Fruit fly (Drosophila melanogaster): Measurements from ENCODE around the gene CG43342.

The CG43342 gene

DNA sequence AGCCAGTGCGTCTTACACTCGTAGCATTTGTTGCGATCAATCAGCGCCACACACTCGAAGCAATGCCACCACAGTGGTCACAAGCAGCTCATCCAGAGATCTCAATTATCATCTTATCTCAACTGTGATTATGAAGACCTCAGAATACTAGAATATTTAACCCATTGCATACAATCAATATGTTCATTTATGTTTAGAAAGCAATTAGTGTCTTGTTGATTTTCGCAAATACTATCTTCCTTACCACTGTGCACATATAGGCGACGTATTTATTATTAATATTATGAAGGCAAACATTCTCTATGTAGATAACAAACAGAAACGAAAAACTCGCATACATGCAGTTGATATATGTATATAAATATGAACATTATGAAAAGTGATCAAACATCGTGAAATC lies 22.3 kb upstream of the CG43342 start (continued):
- TF ChIP-seq CG12155 (GFP tag; optimal IDR thresholded peaks at IDR 0.05) (peak; percentile 36), HmgZ (tag; optimal IDR thresholded peaks at IDR 0.05) (peak; percentile 33), lilli (GFP tag; optimal IDR thresholded peaks at IDR 0.05) (peak; percentile 52), rib (GFP tag; IDR thresholded peaks at IDR 0.05) (no peak), D19A (tag; optimal IDR thresholded peaks at IDR 0.05) (peak; percentile 60), CG32767 (GFP tag; IDR thresholded peaks at IDR 0.05) (no peak; the same call in 1 of the 2 replicates), peb (GFP tag; IDR thresholded peaks at IDR 0.05) (peak; percentile 44; the same call in 1 of the 2 replicates), gsb-n (tag; optimal IDR thresholded peaks at IDR 0.05) (peak; percentile 74), HLHmδ (GFP tag; optimal IDR thresholded peaks at IDR 0.05) (no peak), CG6175 (GFP tag; IDR thresholded peaks at IDR 0.05) (0 out of 3 replicates have a peak, but pooled peaks have one; percentile 13), Bteb2 (GFP tag; optimal IDR thresholded peaks at IDR 0.05) (peak; percentile 36), otp (GFP tag; IDR thresholded peaks at IDR 0.05) (peak; percentile 61; the same call in 2 of the 3 replicates), maf-S (GFP tag; optimal IDR thresholded peaks at IDR 0.05) (peak; percentile 12), Xrp1 (GFP tag; IDR thresholded peaks at IDR 0.05) (peak; percentile 88), bab2 (GFP tag; optimal IDR thresholded peaks at IDR 0.05) (peak; percentile 70), CG1529 (GFP tag; optimal IDR thresholded peaks at IDR 0.05) (peak; percentile 81), so (GFP tag; IDR thresholded peaks at IDR 0.05) (peak; percentile 58; the same call in 1 of the 3 replicates), CG17568 (GFP tag; optimal IDR thresholded peaks at IDR 0.05) (peak; percentile 74), Jarid2 (GFP tag; optimal IDR thresholded peaks at IDR 0.05) (peak; percentile 32), CG33213 (GFP tag; optimal IDR thresholded peaks at IDR 0.05) (peak; percentile 51), bcd (GFP tag; optimal IDR thresholded peaks at IDR 0.05) (peak; percentile 62), CG7372 (GFP tag; IDR thresholded peaks at IDR 0.05) (peak; percentile 36; the same call in 1 of the 2 replicates), CG16815 (GFP tag; optimal IDR thresholded peaks at IDR 0.05) (peak; percentile 38), gem (tag; optimal IDR thresholded peaks at IDR 0.05) (peak; percentile 82), Usf (GFP tag; optimal IDR thresholded peaks at IDR 0.05) (no peak), Spps (tag; optimal IDR thresholded peaks at IDR 0.05) (peak; percentile 82), bigmax (GFP tag; optimal IDR thresholded peaks at IDR 0.05) (no peak), Dad (GFP tag; optimal IDR thresholded peaks at IDR 0.05) (peak; percentile 29), Side (GFP tag; optimal IDR thresholded peaks at IDR 0.05) (peak; percentile 12), Lpt (GFP tag; optimal IDR thresholded peaks at IDR 0.05) (no peak), oc (tag; optimal IDR thresholded peaks at IDR 0.05) (peak; percentile 86), pho (GFP tag; optimal IDR thresholded peaks at IDR 0.05) (no peak), CG11456 (GFP tag; IDR thresholded peaks at IDR 0.05) (0 out of 3 replicates have a peak, but pooled peaks have one; percentile 35), gcm2 (GFP tag; optimal IDR thresholded peaks at IDR 0.05) (peak; percentile 32), Optix (GFP tag; IDR thresholded peaks at IDR 0.05) (peak; percentile 60; the same call in 1 of the 3 replicates), en (GFP tag; optimal IDR thresholded peaks at IDR 0.05) (no peak), Nf-YB (GFP tag; optimal IDR thresholded peaks at IDR 0.05) (peak; percentile 59), CrebB (tag; optimal IDR thresholded peaks at IDR 0.05) (peak; percentile 42), cwo (GFP tag; optimal IDR thresholded peaks at IDR 0.05) (peak; percentile 54), kah (GFP tag; optimal IDR thresholded peaks at IDR 0.05) (peak; percentile 32), Myb (GFP tag; optimal IDR thresholded peaks at IDR 0.05) (no peak), B-H1 (GFP tag; IDR thresholded peaks at IDR 0.05) (peak; percentile 76), her (GFP tag; optimal IDR thresholded peaks at IDR 0.05) (no peak), CG7357 (GFP tag; IDR thresholded peaks at IDR 0.05) (peak; percentile 35; the same call in 1 of the 3 replicates), lola (GFP tag; optimal IDR thresholded peaks at IDR 0.05) (peak in 1 of 3 experiments; percentile 77), Hand (GFP tag; optimal IDR thresholded peaks at IDR 0.05) (no peak), CG31441 (GFP tag; IDR thresholded peaks at IDR 0.05) (peak; percentile 85), yki (optimal IDR thresholded peaks at IDR 0.05) (no peak), sqz (GFP tag; optimal IDR thresholded peaks at IDR 0.05) (peak; percentile 36), CG17361 (GFP tag; IDR thresholded peaks at IDR 0.05) (peak; percentile 83), CG10565 (GFP tag; optimal IDR thresholded peaks at IDR 0.05) (peak; percentile 12)
